Fruit fly (Drosophila melanogaster) Kc167 (cell line): Measurements from ENCODE around the gene dpy.

Experiments
- h ChIP-seq: fragments of >200 bp; optimal IDR thresholded peaks from 3 replicates; lab custom pipeline; 2018; ENCODE audit warnings: missing external identifiers
- psq ChIP-seq: fragments of >200 bp; optimal IDR thresholded peaks from 2 replicates; lab custom pipeline; 2017; ENCODE audit warnings: missing external identifiers

DNA sequence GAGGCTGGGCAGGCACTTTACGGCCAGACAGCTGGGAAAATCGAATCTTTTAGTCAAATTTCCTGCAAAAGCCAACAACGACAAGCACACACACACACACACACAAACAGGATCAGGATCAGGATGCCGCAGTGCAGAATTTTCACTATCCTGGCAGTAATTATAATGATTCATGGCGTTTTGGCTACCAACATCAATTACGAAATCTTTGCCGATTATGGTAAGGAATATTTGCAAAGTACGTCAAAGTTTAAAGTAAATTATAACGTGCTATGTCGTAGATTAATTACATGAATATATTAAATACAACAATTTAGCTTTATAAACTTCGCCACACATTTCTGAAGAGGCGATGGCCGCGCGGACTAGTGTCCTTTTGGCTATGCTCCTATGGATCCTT lies 180.5 kb downstream of the dpy start, which contains the start of the genes CG34177 and CG34178:
- TF ChIP-seq psq (lab: Kevin White, UChicago): no peak
- no peak for TF ChIP-seq h (lab: Kevin White, UChicago)
